Worm (Caenorhabditis elegans) whole organism, late embryonic: ENCODE results near the gene C13A10.2.

Experiments used
- ceh-30 ChIP-seq: fragments of 150-350 bp; optimal IDR thresholded peaks from 2 replicates; lab custom pipeline; 2014; ENCODE audit warnings: missing biosample characterization, missing genetic modification characterization
- nhr-232 ChIP-seq: sonication (generic microtip); optimal IDR thresholded peaks from 2 replicates; lab custom pipeline; 2016; ENCODE audit warnings: missing genetic modification characterization, missing compliant biosample characterization
- pag-3 ChIP-seq: sonication (generic microtip); optimal IDR thresholded peaks from 2 replicates; lab custom pipeline; 2016; ENCODE audit warnings: missing compliant biosample characterization, missing genetic modification characterization, borderline replicate concordance
- ref-2 ChIP-seq: sonication (generic microtip); optimal IDR thresholded peaks from 2 replicates; lab custom pipeline; 2016; ENCODE audit warnings: missing genetic modification characterization, missing compliant biosample characterization

ce11 chrII:1386478-1386877, 28.7 kb upstream of the C13A10.2 start, which contains the start of gene aat-7:
- no peak for TF ChIP-seq pag-3 (tag; lab: Kevin White, UChicago)
- TF ChIP-seq ceh-30 (tag; lab: Kevin White, UChicago) = no peak
- no peak for TF ChIP-seq ref-2 (tag; lab: Kevin White, UChicago)
- TF ChIP-seq nhr-232 (tag; lab: Kevin White, UChicago) = no peak
